Fruit fly (Drosophila melanogaster): ENCODE measurements around the gene CG3078.

CG3078 gene

DNA sequence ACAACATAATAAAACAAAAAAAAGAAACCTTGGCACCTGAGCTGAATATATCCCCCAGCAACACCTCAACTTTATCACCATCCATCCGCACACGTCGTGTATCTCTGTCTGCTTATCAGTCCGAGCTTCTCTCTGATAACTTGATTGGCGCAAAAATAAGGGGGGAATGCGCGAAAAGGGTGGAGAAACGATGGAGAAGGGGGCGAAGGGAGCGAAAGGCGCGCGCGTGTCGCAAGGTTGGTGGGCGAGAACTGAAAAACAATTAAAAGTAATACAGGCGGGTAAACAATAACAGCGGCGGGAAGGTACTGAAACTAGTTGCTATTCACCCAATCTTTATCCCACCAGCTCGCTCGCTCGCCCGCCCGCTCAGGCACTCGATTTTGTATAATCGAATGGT, 26.6 kb upstream of the CG3078 start:
- TF ChIP-seq fd96Ca (GFP tag; IDR thresholded peaks at IDR 0.05) (0 out of 3 replicates have a peak, but pooled peaks have one; percentile 11), CG8159 (tag; optimal IDR thresholded peaks at IDR 0.05) (no peak)

DNA sequence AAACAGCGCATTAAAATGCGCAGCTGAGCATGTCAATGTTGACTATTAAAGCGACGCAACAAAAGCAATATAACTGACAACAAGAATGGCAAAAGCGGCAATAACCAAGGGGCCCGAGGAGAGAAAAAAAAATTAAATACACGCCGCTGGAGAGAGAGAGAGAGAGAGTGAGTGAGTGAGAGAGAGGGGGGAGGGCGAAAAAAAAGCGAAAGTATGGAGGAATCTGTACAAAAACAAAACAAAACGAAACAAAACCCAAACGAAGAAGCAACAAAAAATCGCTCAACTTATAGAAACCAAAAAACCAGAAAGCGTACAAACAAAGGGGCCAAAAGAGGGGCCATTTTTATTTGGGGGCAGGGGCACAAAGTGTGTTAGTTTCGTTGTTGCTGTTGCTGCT, 23.8 kb upstream of the CG3078 start:
- TF ChIP-seq Pif1A (GFP tag; optimal IDR thresholded peaks at IDR 0.05): no peak
- no peak for TF ChIP-seq CG8301 (tag; optimal IDR thresholded peaks at IDR 0.05)
- no peak for TF ChIP-seq gl (tag; optimal IDR thresholded peaks at IDR 0.05)
- peak; percentile 41; the same call in 1 of the 2 replicates for TF ChIP-seq CG12605 (GFP tag; IDR thresholded peaks at IDR 0.05)
- TF ChIP-seq Snoo (tag; optimal IDR thresholded peaks at IDR 0.05): no peak
- peak; percentile 2 for TF ChIP-seq CG15710 (tag; optimal IDR thresholded peaks at IDR 0.05)

DNA sequence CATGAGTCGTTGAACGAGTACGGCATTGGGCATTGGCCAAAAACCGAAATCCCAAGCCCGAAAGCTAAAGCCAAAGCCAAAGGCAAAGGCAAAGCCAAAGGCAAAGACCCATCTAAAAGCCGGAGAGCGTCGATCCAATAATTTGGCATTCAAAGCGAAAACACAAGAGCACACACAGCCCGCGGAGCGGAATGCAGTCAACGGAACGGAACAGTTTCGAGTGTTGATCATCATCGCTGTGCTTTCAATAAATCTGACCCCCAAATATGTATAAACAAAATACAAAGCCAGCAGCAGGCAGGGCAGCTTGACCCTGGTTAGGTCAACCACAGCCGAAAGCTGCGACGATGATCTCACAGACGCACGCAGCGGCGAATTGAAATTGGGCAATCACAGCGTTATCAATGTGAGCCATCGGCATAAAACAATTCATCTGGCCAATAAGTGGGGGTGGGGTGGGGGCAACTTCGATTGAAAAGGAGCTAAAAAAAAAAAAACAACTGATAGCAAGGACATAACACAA, 19.2 kb upstream of the CG3078 start:
- no peak for TF ChIP-seq CG10348 (GFP tag; IDR thresholded peaks at IDR 0.05)
- no peak for TF ChIP-seq Pif1B (GFP tag; optimal IDR thresholded peaks at IDR 0.05)
- no peak for TF ChIP-seq CG14655 (GFP tag; optimal IDR thresholded peaks at IDR 0.05)
- TF ChIP-seq CG32121 (GFP tag; IDR thresholded peaks at IDR 0.05): no peak
- TF ChIP-seq CG34367 (tag; optimal IDR thresholded peaks at IDR 0.05): no peak
- TF ChIP-seq CG8301 (tag; optimal IDR thresholded peaks at IDR 0.05): no peak
- TF ChIP-seq CG8159 (tag; optimal IDR thresholded peaks at IDR 0.05): no peak
- no peak for TF ChIP-seq fd96Ca (GFP tag; IDR thresholded peaks at IDR 0.05)
- no peak for TF ChIP-seq CG4496 (GFP tag; IDR thresholded peaks at IDR 0.05)

DNA sequence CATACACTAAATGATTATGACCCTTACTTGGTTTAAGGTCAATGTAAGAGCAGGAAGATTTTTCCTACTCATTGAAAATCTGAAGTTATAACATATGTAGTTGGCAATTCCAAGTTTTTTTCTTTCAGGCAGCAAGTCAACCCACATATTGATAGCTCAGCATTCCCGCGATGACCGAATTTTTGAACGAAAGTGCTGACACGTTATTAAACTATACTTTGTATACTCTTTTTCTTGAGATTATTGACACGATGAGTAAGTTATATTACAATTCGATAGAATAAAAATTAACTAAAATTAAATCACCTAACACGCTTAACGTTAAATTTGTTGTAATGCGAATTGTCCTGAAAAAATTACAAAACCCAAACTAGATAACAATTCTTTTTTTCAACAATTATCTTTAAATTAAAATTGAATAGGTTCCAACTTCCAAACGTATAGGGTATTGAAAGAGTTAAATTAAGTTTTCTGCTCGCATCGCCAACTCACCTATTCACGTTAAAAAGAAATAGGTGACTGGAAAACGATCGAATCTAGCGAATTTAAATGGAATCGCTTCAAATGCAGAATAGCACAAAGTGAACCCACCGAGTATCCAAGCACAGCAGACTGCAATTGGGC, 15.7 kb upstream of the CG3078 start, which contains the start of gene Vml:
TSS of gene Vml (plus strand) at position 574 of the 624 bp plus-strand sequence.
- TF ChIP-seq CG32121 (GFP tag; IDR thresholded peaks at IDR 0.05) (no peak), fd96Ca (GFP tag; IDR thresholded peaks at IDR 0.05) (no peak), Snoo (tag; optimal IDR thresholded peaks at IDR 0.05) (no peak), CG17806 (tag; optimal IDR thresholded peaks at IDR 0.05) (no peak), CG14655 (GFP tag; optimal IDR thresholded peaks at IDR 0.05) (no peak), CG15710 (tag; optimal IDR thresholded peaks at IDR 0.05) (no peak)

DNA sequence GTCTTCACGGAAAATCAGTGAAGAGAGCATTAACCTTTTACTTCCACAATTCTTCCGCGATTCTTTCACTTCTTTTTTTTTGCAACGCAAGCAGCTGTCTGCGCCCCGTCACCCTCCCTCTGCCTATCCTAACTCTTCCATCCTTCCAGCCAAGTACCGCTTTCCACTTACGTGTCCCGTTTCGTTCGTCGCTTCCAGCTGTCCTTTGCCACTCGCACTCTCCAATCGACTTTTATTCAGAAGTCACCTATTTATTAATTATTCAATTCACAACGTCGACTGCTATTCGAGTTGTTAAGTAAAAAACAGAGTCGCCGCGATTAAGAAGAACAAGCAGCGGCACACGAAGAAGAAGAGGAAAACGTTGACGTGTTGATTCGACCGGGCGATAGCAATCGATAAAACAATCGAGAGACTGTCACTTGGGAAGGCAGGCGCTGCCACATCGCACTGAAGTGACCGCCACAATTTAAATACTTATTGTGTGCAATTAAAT, 15.1 kb upstream of the CG3078 start, which contains the start of gene Grp170:
TSS of gene Grp170 (minus strand) at position 365 of the 496 bp plus-strand sequence.
- TF ChIP-seq Snoo (tag; optimal IDR thresholded peaks at IDR 0.05) (no peak), CG13204 (GFP tag; optimal IDR thresholded peaks at IDR 0.05) (peak; percentile 5), gl (tag; optimal IDR thresholded peaks at IDR 0.05) (no peak), CG8301 (tag; optimal IDR thresholded peaks at IDR 0.05) (no peak), EcR (GFP tag; optimal IDR thresholded peaks at IDR 0.05) (peak; percentile 93), CG15710 (tag; optimal IDR thresholded peaks at IDR 0.05) (no peak), D1 (tag; optimal IDR thresholded peaks at IDR 0.05) (no peak), CG9948 (tag; optimal IDR thresholded peaks at IDR 0.05) (no peak), CG12605 (GFP tag; IDR thresholded peaks at IDR 0.05) (no peak), rn (GFP tag; IDR thresholded peaks at IDR 0.05) (no peak), CG32121 (GFP tag; IDR thresholded peaks at IDR 0.05) (no peak), Pif1A (GFP tag; optimal IDR thresholded peaks at IDR 0.05) (no peak), Pif1B (GFP tag; optimal IDR thresholded peaks at IDR 0.05) (peak; percentile 28), CG34367 (tag; optimal IDR thresholded peaks at IDR 0.05) (no peak), CG14655 (GFP tag; optimal IDR thresholded peaks at IDR 0.05) (no peak), CG17806 (tag; optimal IDR thresholded peaks at IDR 0.05) (no peak), fd96Ca (GFP tag; IDR thresholded peaks at IDR 0.05) (no peak; the same call in 2 of the 3 replicates), CG4496 (GFP tag; IDR thresholded peaks at IDR 0.05) (no peak), CG10348 (GFP tag; IDR thresholded peaks at IDR 0.05) (no peak), CG8159 (tag; optimal IDR thresholded peaks at IDR 0.05) (no peak), Ets98B (GFP tag; IDR thresholded peaks at IDR 0.05) (no peak; the same call in 1 of the 2 replicates)

DNA sequence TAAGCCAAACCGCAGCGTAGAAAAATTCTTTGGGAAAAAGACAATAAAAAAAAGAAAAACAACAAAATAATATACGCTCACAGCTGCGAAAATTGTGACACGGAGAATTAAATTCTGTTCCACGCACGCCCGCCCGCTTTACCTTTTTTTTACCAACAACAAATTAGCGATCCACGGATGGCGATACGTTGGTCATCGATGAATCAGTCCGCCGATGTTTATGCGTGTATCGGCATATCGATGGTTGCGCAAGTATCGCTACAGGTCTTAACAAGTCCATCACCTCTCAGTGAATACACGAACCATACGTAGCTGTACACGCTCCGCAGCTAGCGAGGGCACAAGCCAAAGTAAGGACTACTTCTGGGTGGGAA, 10.9 kb upstream of the CG3078 start, which contains the start of gene CG2924:
TSS of gene CG2924 (minus strand) at position 205 of the 374 bp plus-strand sequence.
- TF ChIP-seq CG14655 (GFP tag; optimal IDR thresholded peaks at IDR 0.05) (no peak), fd96Ca (GFP tag; IDR thresholded peaks at IDR 0.05) (no peak), CG8301 (tag; optimal IDR thresholded peaks at IDR 0.05) (no peak), Ets98B (GFP tag; IDR thresholded peaks at IDR 0.05) (peak; percentile 33), CG17806 (tag; optimal IDR thresholded peaks at IDR 0.05) (no peak), CG13204 (GFP tag; optimal IDR thresholded peaks at IDR 0.05) (no peak), Pif1B (GFP tag; optimal IDR thresholded peaks at IDR 0.05) (no peak), CG4496 (GFP tag; IDR thresholded peaks at IDR 0.05) (peak; percentile 26; the same call in 2 of the 3 replicates), gl (tag; optimal IDR thresholded peaks at IDR 0.05) (no peak), rn (GFP tag; IDR thresholded peaks at IDR 0.05) (peak; percentile 37; the same call in 1 of the 2 replicates)
